Worm (Caenorhabditis elegans): ENCODE measurements around the gene ell-1.

ell-1 gene

DNA sequence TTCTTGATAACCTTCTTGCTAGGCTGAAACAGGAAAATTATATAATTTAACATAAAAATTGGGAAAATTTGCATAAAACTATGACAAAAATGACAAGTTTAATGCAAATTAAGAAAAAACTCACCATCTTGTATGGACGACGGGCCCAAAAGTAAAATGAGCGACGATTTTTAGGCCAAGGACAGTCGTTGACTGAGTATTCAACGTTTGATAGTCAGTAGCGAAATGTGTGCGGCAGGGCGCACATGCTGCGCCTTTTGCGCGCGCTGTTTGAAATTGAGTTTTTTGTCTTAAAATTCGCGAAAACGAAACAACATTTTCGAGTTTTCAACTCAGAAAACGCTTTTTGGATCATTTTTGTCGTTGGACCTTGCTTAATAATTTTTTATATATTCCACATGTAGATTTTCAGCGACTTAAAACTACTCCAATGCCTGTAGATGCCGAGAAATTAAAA is 3.7 kb upstream of the ell-1 start, which contains the start of the genes rpl-7A and set-21 (continued):
- TF ChIP-seq F49E8.2 (tag; optimal IDR thresholded peaks at IDR 0.05; ENCODE audit: insufficient read depth) (peak; percentile 86), ekl-4 (GFP tag; IDR thresholded peaks at IDR 0.05) (peak; percentile 98), Y53F4B.3 (GFP tag; IDR thresholded peaks at IDR 0.05) (peak; percentile 59; the same call in 1 of the 2 replicates), rec-8 (tag; optimal IDR thresholded peaks at IDR 0.05) (no peak), B0035.1 (tag; optimal IDR thresholded peaks at IDR 0.05) (peak; percentile 36), nfya-1 (tag; optimal IDR thresholded peaks at IDR 0.05; ENCODE audit: borderline replicate concordance, insufficient read depth) (no peak), ztf-6 (GFP tag; IDR thresholded peaks at IDR 0.05) (peak; percentile 89), ceh-27 (GFP tag; optimal IDR thresholded peaks at IDR 0.05) (peak; percentile 96), Y79H2A.3 (GFP tag; conservative IDR thresholded peaks at IDR 0.05) (peak; percentile 79), madf-8 (GFP tag; conservative IDR thresholded peaks at IDR 0.05) (peak; percentile 86), mes-4 (tag; optimal IDR thresholded peaks at IDR 0.05) (no peak), ztf-3 (GFP tag; optimal IDR thresholded peaks at IDR 0.05) (no peak), F52B5.7 (tag; optimal IDR thresholded peaks at IDR 0.05) (peak; percentile 25), athp-1 (tag; optimal IDR thresholded peaks at IDR 0.05) (peak; percentile 81), ztf-28 (GFP tag; IDR thresholded peaks at IDR 0.05) (peak; percentile 97), nhr-120 (GFP tag; IDR thresholded peaks at IDR 0.05) (no peak), let-607 (tag; optimal IDR thresholded peaks at IDR 0.05) (peak; percentile 85 to 92), ccch-3 (GFP tag; optimal IDR thresholded peaks at IDR 0.05) (no peak), Y67H2A.10 (GFP tag; conservative IDR thresholded peaks at IDR 0.05) (peak; percentile 87), egrh-3 (GFP tag; IDR thresholded peaks at IDR 0.05) (peak; percentile 69), snpc-1.3 (tag; optimal IDR thresholded peaks at IDR 0.05; ENCODE audit: insufficient read depth) (peak; percentile 59), zfh-2 (GFP tag; conservative IDR thresholded peaks at IDR 0.05) (peak; percentile 55; the same call in 1 of the 2 replicates), ama-1 (optimal IDR thresholded peaks at IDR 0.05) (no peak), ama-1 (GFP tag; optimal IDR thresholded peaks at IDR 0.05) (no peak), ztf-25 (GFP tag; IDR thresholded peaks at IDR 0.05) (0 out of 2 replicates have a peak, but pooled peaks have one; percentile 19), madf-6 (GFP tag; IDR thresholded peaks at IDR 0.05) (peak; percentile 95), attf-5 (GFP tag; optimal IDR thresholded peaks at IDR 0.05) (peak; percentile 99), ZK185.1 (tag; optimal IDR thresholded peaks at IDR 0.05; ENCODE audit: poor library complexity, severe bottlenecking) (peak; percentile 90), C06A6.2 (GFP tag; conservative IDR thresholded peaks at IDR 0.05) (peak; percentile 94), bed-2 (GFP tag; IDR thresholded peaks at IDR 0.05) (0 out of 2 replicates have a peak, but pooled peaks have one; percentile 52), ceh-40 (GFP tag; IDR thresholded peaks at IDR 0.05) (no peak; the same call in 1 of the 2 replicates), ztf-18 (tag; optimal IDR thresholded peaks at IDR 0.05) (peak; percentile 87), F22D6.2 (tag; optimal IDR thresholded peaks at IDR 0.05) (peak; percentile 75), F39B2.1 (GFP tag; IDR thresholded peaks at IDR 0.05) (peak; percentile 91), F57A8.1 (GFP tag; optimal IDR thresholded peaks at IDR 0.05) (no peak), sptf-2 (GFP tag; optimal IDR thresholded peaks at IDR 0.05) (no peak), B0019.2 (GFP tag; conservative IDR thresholded peaks at IDR 0.05) (peak; percentile 95), F23B12.7 (tag; optimal IDR thresholded peaks at IDR 0.05; ENCODE audit: insufficient read depth) (peak; percentile 79), F37B4.10 (GFP tag; IDR thresholded peaks at IDR 0.05) (peak; percentile 91; the same call in 1 of the 2 replicates), K11D2.4 (GFP tag; IDR thresholded peaks at IDR 0.05) (peak; percentile 97), sdz-38 (tag; optimal IDR thresholded peaks at IDR 0.05) (no peak), hlh-26 (GFP tag; conservative IDR thresholded peaks at IDR 0.05) (no peak), snpc-3.4 (tag; optimal IDR thresholded peaks at IDR 0.05) (peak; percentile 77), nhr-179 (tag; optimal IDR thresholded peaks at IDR 0.05) (no peak), lin-35 (GFP tag; optimal IDR thresholded peaks at IDR 0.05) (peak; percentile 63 to 97 (median 81)), aptf-2 (GFP tag; conservative IDR thresholded peaks at IDR 0.05) (peak; percentile 88), egl-44 (GFP tag; IDR thresholded peaks at IDR 0.05) (peak; percentile 62; the same call in 1 of the 2 replicates)
